Worm (Caenorhabditis elegans) whole organism, L4 larva: ENCODE measurements around the gene ZK470.6.

Source experiments
- D1046.2 ChIP-seq: fragments of 200-800 bp; sonication (Bioruptor generic); IDR thresholded peaks from 2 replicates; pipeline ENCODE4 v1.3.6; 2022; ENCODE audit warnings: missing genetic modification characterization, missing compliant biosample characterization
- T26A8.4 ChIP-seq: fragments of 200-800 bp; sonication (Bioruptor generic); IDR thresholded peaks from 2 replicates; pipeline ENCODE4 v1.3.6; 2022; ENCODE audit warnings: missing genetic modification characterization, missing compliant biosample characterization
- ZK546.5 ChIP-seq, 2 experiments: sonication (generic microtip); optimal IDR thresholded peaks; 2 replicates each; lab custom pipeline; 2017; ENCODE audit warnings: missing biosample characterization in 2 of 2, missing genetic modification characterization in 2 of 2
- aha-1 ChIP-seq: fragments of 150-350 bp; peaks from one replicate; lab custom pipeline; 2014; ENCODE audit warnings: missing biosample characterization, missing genetic modification characterization
- aly-2 ChIP-seq: sonication (generic microtip); optimal IDR thresholded peaks from 2 replicates; lab custom pipeline; 2018; ENCODE audit warnings: missing biosample characterization, missing genetic modification characterization
- ceh-28 ChIP-seq: fragments of 150-350 bp; optimal IDR thresholded peaks from 2 replicates; lab custom pipeline; 2014; ENCODE audit warnings: missing biosample characterization, missing genetic modification reagents, missing genetic modification characterization
- ceh-32 ChIP-seq: sonication (generic microtip); optimal IDR thresholded peaks from 2 replicates; lab custom pipeline; 2016; ENCODE audit warnings: mild to moderate bottlenecking, missing genetic modification characterization, missing compliant biosample characterization; ENCODE audit not compliant: poor library complexity
- ceh-62 ChIP-seq: sonication (generic microtip); optimal IDR thresholded peaks from 2 replicates; lab custom pipeline; 2017; ENCODE audit warnings: missing biosample characterization, missing genetic modification characterization
- ctbp-1 ChIP-seq: fragments of 200-800 bp; sonication (Bioruptor generic); IDR thresholded peaks from 2 replicates; pipeline ENCODE4 v1.3.6; 2022; ENCODE audit warnings: missing genetic modification reagents, missing genetic modification characterization, missing compliant biosample characterization
- daf-12 ChIP-seq: fragments of 150-350 bp; optimal IDR thresholded peaks from 2 replicates; lab custom pipeline; 2014; ENCODE audit warnings: missing biosample characterization, missing genetic modification reagents, missing genetic modification characterization
- dmd-6 ChIP-seq: fragments of 200-800 bp; sonication (Bioruptor generic); IDR thresholded peaks from 2 replicates; pipeline ENCODE4 v1.3.6; 2022; ENCODE audit warnings: missing genetic modification reagents, missing genetic modification characterization, missing compliant biosample characterization
- dmd-8 ChIP-seq: fragments of 200-800 bp; sonication (Bioruptor generic); IDR thresholded peaks from 2 replicates; pipeline ENCODE4 v1.3.6; 2022; ENCODE audit warnings: missing genetic modification characterization, missing compliant biosample characterization
- dmd-9 ChIP-seq: fragments of 200-800 bp; sonication (Bioruptor generic); IDR thresholded peaks from 2 replicates; pipeline ENCODE4 v1.3.6; 2022; ENCODE audit warnings: missing genetic modification reagents, missing genetic modification characterization, missing compliant biosample characterization
- duxl-1 ChIP-seq: sonication (generic microtip); optimal IDR thresholded peaks from 2 replicates; lab custom pipeline; 2016; ENCODE audit warnings: mild to moderate bottlenecking, missing genetic modification characterization, moderate library complexity, missing compliant biosample characterization; ENCODE audit not compliant: poor library complexity
- egl-43 ChIP-seq: fragments of 200-800 bp; sonication (Bioruptor generic); IDR thresholded peaks from 2 replicates; pipeline ENCODE4 v1.3.6; 2022; ENCODE audit warnings: missing genetic modification reagents, missing genetic modification characterization, missing compliant biosample characterization
- gei-8 ChIP-seq: fragments of 200-800 bp; sonication (Bioruptor generic); optimal IDR thresholded peaks from 2 replicates; lab custom pipeline; 2018; ENCODE audit warnings: mild to moderate bottlenecking, missing genetic modification characterization, missing compliant biosample characterization
- hif-1 ChIP-seq, 2 experiments: sonication (generic microtip); optimal IDR thresholded peaks; 2 replicates each; lab custom pipeline; 2016 to 2017; ENCODE audit warnings: missing compliant biosample characterization in 2 of 2, missing genetic modification characterization in 2 of 2, missing genetic modification reagents in 2 of 2, missing genotype in 2 of 2, mild to moderate bottlenecking in 1 of 2
- hlh-11 ChIP-seq: fragments of 200-800 bp; sonication (Bioruptor generic); optimal IDR thresholded peaks from 2 replicates; lab custom pipeline; 2018; ENCODE audit warnings: mild to moderate bottlenecking, missing genetic modification characterization, missing compliant biosample characterization
- hlh-30 ChIP-seq: sonication (generic microtip); optimal IDR thresholded peaks from 2 replicates; lab custom pipeline; 2017; ENCODE audit warnings: antibody characterized with exemption, mild to moderate bottlenecking, missing genetic modification characterization, missing compliant biosample characterization; ENCODE audit not compliant: insufficient read depth
- hmg-1.1 ChIP-seq: fragments of 200-800 bp; sonication (Bioruptor generic); IDR thresholded peaks from 2 replicates; pipeline ENCODE4 v1.3.6; 2022; ENCODE audit warnings: missing genetic modification reagents, missing genetic modification characterization, missing compliant biosample characterization
- jun-1 ChIP-seq: fragments of 150-350 bp; optimal IDR thresholded peaks from 2 replicates; lab custom pipeline; 2014; ENCODE audit warnings: missing biosample characterization, missing genetic modification reagents, missing genetic modification characterization
- lin-1 ChIP-seq: fragments of 200-800 bp; sonication (Bioruptor generic); IDR thresholded peaks from 2 replicates; pipeline ENCODE4 v1.3.6; 2022; ENCODE audit warnings: missing genetic modification reagents, missing genetic modification characterization, missing compliant biosample characterization
- lin-13 ChIP-seq: fragments of 150-350 bp; optimal IDR thresholded peaks from 2 replicates; lab custom pipeline; 2014; ENCODE audit warnings: missing biosample characterization, missing genetic modification reagents, missing genetic modification characterization
- madf-5 ChIP-seq, 2 experiments: fragments of 200-800 bp; sonication (Bioruptor generic); IDR thresholded peaks; 2 replicates each; pipeline ENCODE4 v1.3.6; 2022; ENCODE audit warnings: missing compliant biosample characterization in 2 of 2, missing genetic modification characterization in 2 of 2
- madf-9 ChIP-seq: fragments of 200-800 bp; sonication (Bioruptor generic); conservative IDR thresholded peaks from 2 replicates; pipeline ENCODE4 v1.3.6; 2022; ENCODE audit warnings: missing genetic modification reagents, missing genetic modification characterization, missing compliant biosample characterization
- mdl-1 ChIP-seq, 2 experiments: fragments of 150-350 bp in 1 of 2; sonication (generic microtip) in 1 of 2; optimal IDR thresholded peaks; 2 replicates each; lab custom pipeline; 2014 to 2017; ENCODE audit warnings: missing biosample characterization in 2 of 2, missing genetic modification characterization in 2 of 2
- mxl-3 ChIP-seq: fragments of 200-800 bp; sonication (Bioruptor generic); optimal IDR thresholded peaks from 2 replicates; lab custom pipeline; 2018; ENCODE audit warnings: mild to moderate bottlenecking, missing genetic modification characterization, missing compliant biosample characterization
- nhr-102 ChIP-seq: sonication (generic microtip); optimal IDR thresholded peaks from 2 replicates; lab custom pipeline; 2016; ENCODE audit warnings: mild to moderate bottlenecking, missing genetic modification characterization, moderate library complexity, missing compliant biosample characterization
- nhr-11 ChIP-seq: fragments of 150-350 bp; optimal IDR thresholded peaks from 2 replicates; lab custom pipeline; 2014; ENCODE audit warnings: missing biosample characterization, missing genetic modification characterization
- nhr-25 ChIP-seq: sonication (generic microtip); optimal IDR thresholded peaks from 2 replicates; lab custom pipeline; 2017; ENCODE audit warnings: missing genetic modification characterization, mild to moderate bottlenecking, missing compliant biosample characterization, antibody characterized with exemption, moderate library complexity, borderline replicate concordance; ENCODE audit not compliant: insufficient read depth
- nhr-28 ChIP-seq: fragments of 150-350 bp; optimal IDR thresholded peaks from 2 replicates; lab custom pipeline; 2014; ENCODE audit warnings: missing biosample characterization, missing genetic modification characterization
- nhr-42 ChIP-seq: fragments of 200-800 bp; sonication (Bioruptor generic); IDR thresholded peaks from 2 replicates; pipeline ENCODE4 v1.3.6; 2022; ENCODE audit warnings: missing genetic modification characterization, missing compliant biosample characterization
- nhr-76 ChIP-seq: fragments of 150-350 bp; optimal IDR thresholded peaks from 2 replicates; lab custom pipeline; 2014; ENCODE audit warnings: missing biosample characterization, missing genetic modification characterization
- php-3 ChIP-seq: fragments of 200-800 bp; sonication (Bioruptor generic); IDR thresholded peaks from 2 replicates; pipeline ENCODE4 v1.3.6; 2022; ENCODE audit warnings: missing genetic modification reagents, missing genetic modification characterization, missing compliant biosample characterization
- sdz-12 ChIP-seq: fragments of 200-800 bp; sonication (Bioruptor generic); optimal IDR thresholded peaks from 2 replicates; lab custom pipeline; 2018; ENCODE audit warnings: mild to moderate bottlenecking, missing genetic modification characterization, missing compliant biosample characterization
- set-16 ChIP-seq: fragments of 200-800 bp; sonication (Bioruptor generic); IDR thresholded peaks from 2 replicates; pipeline ENCODE4 v1.3.6; 2022; ENCODE audit warnings: missing genetic modification reagents, missing genetic modification characterization, missing compliant biosample characterization
- spr-3 ChIP-seq: fragments of 200-800 bp; sonication (Bioruptor generic); optimal IDR thresholded peaks from 2 replicates; lab custom pipeline; 2018; ENCODE audit warnings: mild to moderate bottlenecking, missing genetic modification characterization, missing compliant biosample characterization
- unc-62 ChIP-seq, 3 experiments: fragments of 150-350 bp in 1 of 3; sonication (generic microtip); optimal IDR thresholded peaks in 2 of 3; peaks in 1 of 3; 1 replicate in 1 of 3; 2 replicates in 2 of 3; lab custom pipeline; 2014 to 2017; ENCODE audit warnings: missing biosample characterization in 3 of 3, missing genetic modification characterization in 3 of 3, missing genetic modification reagents in 3 of 3, missing genotype in 1 of 3
- vab-7 ChIP-seq: fragments of 200-800 bp; sonication (Bioruptor generic); IDR thresholded peaks from 2 replicates; pipeline ENCODE4 v1.3.6; 2022; ENCODE audit warnings: missing genetic modification reagents, missing genetic modification characterization, missing compliant biosample characterization
- zag-1 ChIP-seq: fragments of 150-350 bp; optimal IDR thresholded peaks from 2 replicates; lab custom pipeline; 2014; ENCODE audit warnings: missing biosample characterization, missing genetic modification characterization
- zfp-2 ChIP-seq: sonication (generic microtip); optimal IDR thresholded peaks from 2 replicates; lab custom pipeline; 2016; ENCODE audit warnings: mild to moderate bottlenecking, missing genetic modification characterization, missing compliant biosample characterization
- zfp-3 ChIP-seq: fragments of 200-800 bp; sonication (Bioruptor generic); conservative IDR thresholded peaks from 2 replicates; pipeline ENCODE4 v1.3.6; 2022; ENCODE audit warnings: missing genetic modification reagents, missing genetic modification characterization, missing compliant biosample characterization
- zip-11 ChIP-seq: fragments of 200-800 bp; sonication (Bioruptor generic); IDR thresholded peaks from 2 replicates; pipeline ENCODE4 v1.3.6; 2022; ENCODE audit warnings: missing genetic modification characterization, missing compliant biosample characterization
- zip-2 ChIP-seq: fragments of 150-350 bp; optimal IDR thresholded peaks from 2 replicates; lab custom pipeline; 2014; ENCODE audit warnings: missing biosample characterization, missing genetic modification characterization
- ztf-11 ChIP-seq: fragments of 150-350 bp; optimal IDR thresholded peaks from 2 replicates; lab custom pipeline; 2014; ENCODE audit warnings: missing biosample characterization, missing genetic modification characterization
- ztf-7 ChIP-seq: fragments of 150-350 bp; optimal IDR thresholded peaks from 2 replicates; lab custom pipeline; 2014; ENCODE audit warnings: missing biosample characterization, missing genetic modification characterization

The ZK470.6 gene

DNA sequence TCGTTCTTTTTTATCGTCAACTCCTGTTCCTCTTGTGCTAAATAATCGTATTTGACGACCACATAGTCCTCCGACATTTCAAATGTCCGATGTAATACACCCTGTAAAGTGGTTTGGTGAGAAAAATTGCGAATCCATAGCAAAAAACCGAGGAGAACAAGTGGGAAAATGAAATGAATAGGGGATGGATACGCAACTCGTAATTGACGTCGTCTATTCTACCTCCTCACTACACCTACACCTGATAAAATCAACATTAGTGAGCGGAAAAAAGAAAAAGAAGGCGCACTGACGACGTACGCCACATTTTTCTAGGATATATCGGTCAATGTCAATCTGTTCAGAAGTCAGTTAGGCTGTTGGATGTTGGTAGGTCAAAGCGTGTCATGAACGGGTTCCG, 24.0 kb downstream of the ZK470.6 start, which contains the start of gene nck-1:
TSS of gene nck-1 (minus strand) at position 101 of the 400 bp plus-strand sequence.
- TF ChIP-seq dmd-6 (GFP tag; lab: Robert Waterston, UW) (no peak), hlh-30 (tag; lab: Kevin White, UChicago) (no peak), unc-62 (GFP tag; optimal IDR thresholded peaks at IDR 0.05 in 1 of 2; lab: Kevin White, UChicago) (peak in 1 of 2 experiments; percentile 20), unc-62 (tag; optimal IDR thresholded peaks at IDR 0.05; lab: Kevin White, UChicago) (no peak), egl-43 (GFP tag; lab: Robert Waterston, UW) (no peak), hif-1 (tag; optimal IDR thresholded peaks at IDR 0.05; lab: Kevin White, UChicago) (no peak)

ce11 chrX:4151206-4151605, 26.1 kb downstream of the ZK470.6 start:
- TF ChIP-seq dmd-8 (GFP tag; lab: Robert Waterston, UW) (no peak), zip-2 (tag; lab: Kevin White, UChicago) (no peak), ceh-62 (tag; lab: Kevin White, UChicago) (no peak), aha-1 (peak; percentile 82), madf-9 (GFP tag; lab: Robert Waterston, UW) (no peak), vab-7 (no peak), D1046.2 (GFP tag; lab: Robert Waterston, UW) (no peak), lin-1 (GFP tag; lab: Robert Waterston, UW) (no peak), mdl-1 (tag; optimal IDR thresholded peaks at IDR 0.05; lab: Kevin White, UChicago) (no peak), ceh-28 (no peak), zfp-2 (tag; lab: Kevin White, UChicago) (no peak), php-3 (GFP tag; lab: Robert Waterston, UW) (no peak), dmd-9 (no peak), ZK546.5 (tag; optimal IDR thresholded peaks at IDR 0.05; lab: Kevin White, UChicago) (no peak), ztf-7 (no peak), daf-12 (tag; lab: Kevin White, UChicago) (no peak), ztf-11 (tag; lab: Kevin White, UChicago) (no peak), nhr-42 (GFP tag; lab: Robert Waterston, UW) (no peak), mxl-3 (GFP tag; lab: Kevin White, UChicago) (no peak), jun-1 (tag; lab: Kevin White, UChicago) (no peak), nhr-28 (tag; lab: Kevin White, UChicago) (peak; percentile 25), lin-13 (GFP tag; lab: Kevin White, UChicago) (no peak), set-16 (GFP tag; lab: Robert Waterston, UW) (0 out of 2 replicates have a peak, but pooled peaks have one; percentile 14), egl-43 (GFP tag; lab: Robert Waterston, UW) (0 out of 2 replicates have a peak, but pooled peaks have one; percentile 53), hmg-1.1 (GFP tag; lab: Robert Waterston, UW) (no peak), gei-8 (GFP tag; lab: Kevin White, UChicago) (no peak), zfp-3 (no peak), ceh-32 (tag; lab: Kevin White, UChicago) (no peak), hlh-11 (no peak)

- TF ChIP-seq set-16 (GFP tag; lab: Robert Waterston, UW) (no peak), D1046.2 (GFP tag; lab: Robert Waterston, UW) (no peak), nhr-25 (peak; percentile 23), zag-1 (tag; lab: Kevin White, UChicago) (no peak), zip-11 (no peak), zfp-2 (tag; lab: Kevin White, UChicago) (no peak), madf-9 (GFP tag; lab: Robert Waterston, UW) (no peak), nhr-11 (tag; lab: Kevin White, UChicago) (no peak), dmd-9 (0 out of 2 replicates have a peak, but pooled peaks have one; percentile 1), jun-1 (tag; lab: Kevin White, UChicago) (no peak), ctbp-1 (no peak), nhr-76 (tag; lab: Kevin White, UChicago) (no peak), hlh-30 (tag; lab: Kevin White, UChicago) (no peak), zip-2 (tag; lab: Kevin White, UChicago) (peak; percentile 11), nhr-102 (peak; percentile 34), spr-3 (GFP tag; lab: Kevin White, UChicago) (no peak), sdz-12 (GFP tag; lab: Kevin White, UChicago) (no peak), T26A8.4 (peak; percentile 35), duxl-1 (tag; lab: Kevin White, UChicago) (no peak), aly-2 (tag; lab: Kevin White, UChicago) (no peak), ztf-7 (no peak), ZK546.5 (tag; optimal IDR thresholded peaks at IDR 0.05; lab: Kevin White, UChicago) (no peak), madf-5 (GFP tag; IDR thresholded peaks at IDR 0.05; lab: Robert Waterston, UW) (no peak)
These were observed 28.8 kb downstream of the ZK470.6 start for ce11 chrX:4148449-4149031.
